Worm (Caenorhabditis elegans) whole organism, L2 larva: ENCODE measurements around the gene cyp-33C8.

ENCODE experiments used
- C34F6.9 ChIP-seq: fragments of 150-350 bp; optimal IDR thresholded peaks from 2 replicates; lab custom pipeline; 2014; ENCODE audit warnings: missing biosample characterization, missing genetic modification characterization
- F13H6.1 ChIP-seq: sonication (generic microtip); optimal IDR thresholded peaks from 2 replicates; lab custom pipeline; 2016; ENCODE audit warnings: missing genetic modification characterization, missing compliant biosample characterization
- R02D3.7 ChIP-seq: fragments of 150-350 bp; optimal IDR thresholded peaks from 2 replicates; lab custom pipeline; 2014; ENCODE audit warnings: missing biosample characterization, missing genetic modification characterization
- Y55F3AM.14 ChIP-seq: fragments of 200-800 bp; sonication (Bioruptor generic); optimal IDR thresholded peaks from 2 replicates; lab custom pipeline; 2018; ENCODE audit warnings: mild to moderate bottlenecking, missing genetic modification characterization, missing compliant biosample characterization
- ZK546.5 ChIP-seq: sonication (generic microtip); optimal IDR thresholded peaks from 2 replicates; lab custom pipeline; 2017; ENCODE audit warnings: missing biosample characterization, missing genetic modification characterization
- alr-1 ChIP-seq: fragments of 150-350 bp; optimal IDR thresholded peaks from 2 replicates; lab custom pipeline; 2014; ENCODE audit warnings: missing biosample characterization, missing genetic modification characterization
- aly-2 ChIP-seq: fragments of 150-350 bp; optimal IDR thresholded peaks from 2 replicates; lab custom pipeline; 2014; ENCODE audit warnings: missing biosample characterization, missing genetic modification characterization
- ama-1 ChIP-seq: fragments of 150-350 bp; optimal IDR thresholded peaks from 2 replicates; lab custom pipeline; 2018; ENCODE audit warnings: inconsistent platforms
- blmp-1 ChIP-seq: sonication (generic microtip); optimal IDR thresholded peaks from 2 replicates; lab custom pipeline; 2017; ENCODE audit warnings: missing genetic modification characterization, mild to moderate bottlenecking, missing compliant biosample characterization, antibody characterized with exemption, moderate library complexity; ENCODE audit not compliant: insufficient read depth
- ceh-16 ChIP-seq: fragments of 150-350 bp; optimal IDR thresholded peaks from 2 replicates; lab custom pipeline; 2014; ENCODE audit warnings: missing biosample characterization, missing genetic modification characterization
- ceh-82 ChIP-seq: fragments of 150-350 bp; optimal IDR thresholded peaks from 2 replicates; lab custom pipeline; 2014; ENCODE audit warnings: missing biosample characterization, missing genetic modification characterization
- crh-2 ChIP-seq: sonication (generic microtip); optimal IDR thresholded peaks from 2 replicates; lab custom pipeline; 2017; ENCODE audit warnings: missing biosample characterization, missing genetic modification characterization
- dmd-4 ChIP-seq: sonication (generic microtip); optimal IDR thresholded peaks from 2 replicates; lab custom pipeline; 2017; ENCODE audit warnings: missing biosample characterization, missing genetic modification characterization
- egl-27 ChIP-seq: sonication (generic microtip); optimal IDR thresholded peaks from 3 replicates; lab custom pipeline; 2017; ENCODE audit warnings: missing biosample characterization, missing genetic modification reagents, missing genetic modification characterization
- elt-1 ChIP-seq: fragments of 150-350 bp; optimal IDR thresholded peaks from 2 replicates; lab custom pipeline; 2014; ENCODE audit warnings: missing biosample characterization, missing genetic modification characterization
- elt-3 ChIP-seq: sonication (generic microtip); optimal IDR thresholded peaks from 2 replicates; lab custom pipeline; 2017; ENCODE audit warnings: missing biosample characterization, missing genetic modification characterization
- fos-1 ChIP-seq: fragments of 150-350 bp; optimal IDR thresholded peaks from 2 replicates; lab custom pipeline; 2014; ENCODE audit warnings: missing biosample characterization, missing genetic modification characterization
- gmeb-1 ChIP-seq: fragments of 150-350 bp; optimal IDR thresholded peaks from 2 replicates; lab custom pipeline; 2014; ENCODE audit warnings: missing biosample characterization, missing genetic modification characterization
- lin-11 ChIP-seq: fragments of 150-350 bp; sonication (generic microtip); optimal IDR thresholded peaks from 2 replicates; lab custom pipeline; 2014; ENCODE audit warnings: missing biosample characterization, missing genetic modification characterization, inconsistent platforms, mixed read lengths
- lin-13 ChIP-seq: fragments of 150-350 bp; optimal IDR thresholded peaks from 2 replicates; lab custom pipeline; 2014; ENCODE audit warnings: missing biosample characterization, missing genetic modification reagents, missing genetic modification characterization
- lin-39 ChIP-seq: fragments of 150-350 bp; optimal IDR thresholded peaks from 2 replicates; lab custom pipeline; 2014; ENCODE audit warnings: missing biosample characterization, missing genetic modification reagents, missing genetic modification characterization
- lsy-2 ChIP-seq, 2 experiments: fragments of 150-350 bp in 1 of 2; sonication (generic microtip) in 1 of 2; optimal IDR thresholded peaks; 2 replicates each; lab custom pipeline; 2014 to 2017; ENCODE audit warnings: missing biosample characterization in 2 of 2, missing genetic modification characterization in 2 of 2
- mab-5 ChIP-seq: fragments of 150-350 bp; optimal IDR thresholded peaks from 2 replicates; lab custom pipeline; 2014; ENCODE audit warnings: missing biosample characterization, missing genetic modification characterization
- mbf-1 ChIP-seq: sonication (generic microtip); optimal IDR thresholded peaks from 2 replicates; lab custom pipeline; 2017; ENCODE audit warnings: missing biosample characterization, missing genetic modification characterization
- mdl-1 ChIP-seq, 2 experiments: fragments of 150-350 bp in 1 of 2; sonication (generic microtip) in 1 of 2; optimal IDR thresholded peaks; 2 replicates each; lab custom pipeline; 2017; ENCODE audit warnings: missing biosample characterization in 2 of 2, missing genetic modification characterization in 2 of 2
- nhr-10 ChIP-seq: sonication (generic microtip); optimal IDR thresholded peaks from 2 replicates; lab custom pipeline; 2017; ENCODE audit warnings: missing biosample characterization, missing genetic modification characterization
- nhr-11 ChIP-seq: fragments of 150-350 bp; optimal IDR thresholded peaks from 2 replicates; lab custom pipeline; 2014; ENCODE audit warnings: missing biosample characterization, missing genetic modification characterization
- nhr-12 ChIP-seq: fragments of 150-350 bp; optimal IDR thresholded peaks from 2 replicates; lab custom pipeline; 2014; ENCODE audit warnings: missing biosample characterization, missing genetic modification characterization
- nhr-129 ChIP-seq: fragments of 150-350 bp; optimal IDR thresholded peaks from 2 replicates; lab custom pipeline; 2014; ENCODE audit warnings: missing biosample characterization, missing genetic modification characterization
- nhr-21 ChIP-seq: fragments of 150-350 bp; optimal IDR thresholded peaks from 2 replicates; lab custom pipeline; 2014; ENCODE audit warnings: missing biosample characterization, missing genetic modification characterization
- nhr-23 ChIP-seq: fragments of 150-350 bp; optimal IDR thresholded peaks from 2 replicates; lab custom pipeline; 2014; ENCODE audit warnings: missing biosample characterization, missing genetic modification reagents, missing genetic modification characterization
- nhr-237 ChIP-seq: fragments of 150-350 bp; optimal IDR thresholded peaks from 2 replicates; lab custom pipeline; 2014; ENCODE audit warnings: missing biosample characterization, missing genetic modification characterization
- nhr-25 ChIP-seq: fragments of 150-350 bp; sonication (generic microtip); optimal IDR thresholded peaks from 3 replicates; lab custom pipeline; 2014; ENCODE audit warnings: missing biosample characterization, missing genetic modification characterization
- nhr-6 ChIP-seq: fragments of 150-350 bp; optimal IDR thresholded peaks from 2 replicates; lab custom pipeline; 2014; ENCODE audit warnings: missing biosample characterization, missing genetic modification characterization
- nhr-77 ChIP-seq: fragments of 150-350 bp; optimal IDR thresholded peaks from 2 replicates; lab custom pipeline; 2014; ENCODE audit warnings: missing biosample characterization, missing genetic modification characterization
- peb-1 ChIP-seq: fragments of 150-350 bp; optimal IDR thresholded peaks from 2 replicates; lab custom pipeline; 2014; ENCODE audit warnings: missing biosample characterization, missing genetic modification characterization
- sem-4 ChIP-seq: fragments of 150-350 bp; optimal IDR thresholded peaks from 2 replicates; lab custom pipeline; 2014; ENCODE audit warnings: missing biosample characterization, missing genetic modification reagents, missing genetic modification characterization
- skn-1 ChIP-seq: sonication (generic microtip); optimal IDR thresholded peaks from 2 replicates; lab custom pipeline; 2017; ENCODE audit warnings: missing biosample characterization, missing genetic modification characterization
- sma-3 ChIP-seq: sonication (generic microtip); optimal IDR thresholded peaks from 2 replicates; lab custom pipeline; 2016; ENCODE audit warnings: missing genetic modification reagents, missing genetic modification characterization, missing compliant biosample characterization
- sma-9 ChIP-seq, 2 experiments: fragments of 150-350 bp in 1 of 2; sonication (generic microtip) in 1 of 2; optimal IDR thresholded peaks; 2 replicates each; lab custom pipeline; 2014 to 2016; ENCODE audit warnings: missing genetic modification characterization in 2 of 2, mild to moderate bottlenecking in 1 of 2, missing biosample characterization in 1 of 2, missing compliant biosample characterization in 1 of 2, missing genetic modification reagents in 1 of 2, moderate library complexity in 1 of 2
- snpc-4 ChIP-seq: fragments of 150-350 bp; optimal IDR thresholded peaks from 2 replicates; lab custom pipeline; 2014; ENCODE audit warnings: missing biosample characterization, missing genetic modification characterization
- unc-39 ChIP-seq: fragments of 150-350 bp; optimal IDR thresholded peaks from 2 replicates; lab custom pipeline; 2014; ENCODE audit warnings: missing biosample characterization, missing genetic modification characterization
- unc-55 ChIP-seq: fragments of 150-350 bp; sonication (generic microtip); optimal IDR thresholded peaks from 3 replicates; lab custom pipeline; 2014; ENCODE audit warnings: missing biosample characterization, missing genetic modification reagents, missing genetic modification characterization
- unc-62 ChIP-seq: fragments of 150-350 bp; optimal IDR thresholded peaks from 2 replicates; lab custom pipeline; 2014; ENCODE audit warnings: missing biosample characterization, missing genetic modification reagents, missing genetic modification characterization
- zag-1 ChIP-seq: fragments of 150-350 bp; optimal IDR thresholded peaks from 2 replicates; lab custom pipeline; 2014; ENCODE audit warnings: missing biosample characterization, missing genetic modification characterization
- ztf-1 ChIP-seq: fragments of 200-800 bp; sonication (Bioruptor generic); conservative IDR thresholded peaks from 2 replicates; pipeline ENCODE4 v1.3.6; 2022; ENCODE audit warnings: missing genetic modification characterization, missing compliant biosample characterization
- ztf-11 ChIP-seq: sonication (generic microtip); optimal IDR thresholded peaks from 2 replicates; lab custom pipeline; 2017; ENCODE audit warnings: missing biosample characterization, missing genetic modification characterization
- ztf-4 ChIP-seq: fragments of 150-350 bp; optimal IDR thresholded peaks from 2 replicates; lab custom pipeline; 2014; ENCODE audit warnings: missing biosample characterization, missing genetic modification characterization

The cyp-33C8 gene

ce11 chrV:3760839-3761238 lies 42.5 kb downstream of the cyp-33C8 start, which contains the start of gene oac-55:
oac-55 (plus strand) TSS chrV:3761139.
- no peak for TF ChIP-seq ceh-82
- TF ChIP-seq mbf-1 (tag; lab: Kevin White, UChicago): no peak
- TF ChIP-seq crh-2: no peak
- no peak for TF ChIP-seq aly-2
- TF ChIP-seq mdl-1 (tag; optimal IDR thresholded peaks at IDR 0.05; lab: Kevin White, UChicago): no peak
- TF ChIP-seq dmd-4 (tag; lab: Kevin White, UChicago): no peak

DNA sequence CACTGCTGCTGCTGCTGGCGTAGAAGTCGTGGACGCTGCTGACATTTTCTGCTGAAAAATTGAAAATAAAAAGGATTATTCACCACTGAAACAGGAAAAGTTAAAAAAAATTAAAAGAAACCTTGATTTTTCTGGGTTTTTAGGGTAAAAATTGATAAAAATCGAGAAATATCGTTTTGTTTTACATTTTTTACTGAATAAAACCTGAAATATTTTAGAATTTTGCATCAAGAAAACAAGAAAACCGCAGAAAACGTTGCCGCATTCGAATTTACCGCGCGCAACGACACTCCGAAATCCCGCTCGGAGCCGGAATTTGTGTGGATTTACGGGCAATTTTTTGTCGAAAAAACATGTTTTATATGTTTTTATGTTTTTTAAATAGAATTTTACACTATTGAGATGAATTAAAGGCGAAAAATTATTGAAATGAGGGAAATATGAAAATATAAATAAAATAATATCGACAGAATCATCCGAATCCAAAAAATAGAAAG lies 43.9 kb downstream of the cyp-33C8 start, which contains the start of gene chk-1:
Gene chk-1 (minus strand): TSS at position 51 of the 497 bp plus-strand sequence.
- TF ChIP-seq unc-55 (GFP tag; lab: Kevin White, UChicago) (peak; percentile 82), nhr-12 (tag; lab: Kevin White, UChicago) (no peak), nhr-129 (tag; lab: Kevin White, UChicago) (peak; percentile 58), fos-1 (tag; lab: Kevin White, UChicago) (peak; percentile 54), nhr-25 (tag; lab: Kevin White, UChicago) (peak; percentile 61), F13H6.1 (peak; percentile 49), elt-1 (no peak), nhr-11 (tag; lab: Kevin White, UChicago) (no peak), skn-1 (tag; lab: Kevin White, UChicago) (no peak), alr-1 (tag; lab: Kevin White, UChicago) (no peak), mdl-1 (tag; optimal IDR thresholded peaks at IDR 0.05; lab: Kevin White, UChicago) (no peak), Y55F3AM.14 (GFP tag; lab: Kevin White, UChicago) (no peak), egl-27 (tag; lab: Kevin White, UChicago) (no peak), aly-2 (no peak), nhr-237 (tag; lab: Kevin White, UChicago) (no peak), nhr-10 (tag; lab: Kevin White, UChicago) (no peak), sma-9 (GFP tag; optimal IDR thresholded peaks at IDR 0.05; lab: Kevin White, UChicago) (peak; percentile 59), sma-9 (tag; optimal IDR thresholded peaks at IDR 0.05; lab: Kevin White, UChicago) (no peak), zag-1 (tag; lab: Kevin White, UChicago) (no peak), lsy-2 (tag; optimal IDR thresholded peaks at IDR 0.05; lab: Kevin White, UChicago) (peak; percentile 30 to 83), ztf-11 (tag; lab: Kevin White, UChicago) (no peak), lin-13 (GFP tag; lab: Kevin White, UChicago) (no peak), unc-39 (no peak), mab-5 (tag; lab: Kevin White, UChicago) (peak; percentile 12), ZK546.5 (no peak), R02D3.7 (peak; percentile 90), mbf-1 (tag; lab: Kevin White, UChicago) (no peak), nhr-6 (no peak), nhr-23 (tag; lab: Kevin White, UChicago) (no peak), ztf-1 (no peak), unc-62 (no peak), lin-39 (no peak), peb-1 (tag; lab: Kevin White, UChicago) (no peak), snpc-4 (tag; lab: Kevin White, UChicago) (peak; percentile 41), ama-1 (lab: Kevin White, UChicago) (no peak), dmd-4 (tag; lab: Kevin White, UChicago) (no peak), ztf-4 (tag; lab: Kevin White, UChicago) (peak; percentile 6), C34F6.9 (tag; lab: Kevin White, UChicago) (peak; percentile 81), sem-4 (tag; lab: Kevin White, UChicago) (no peak), lin-11 (tag; lab: Kevin White, UChicago) (peak; percentile 40), gmeb-1 (tag; lab: Kevin White, UChicago) (peak; percentile 92), ceh-16 (no peak), nhr-77 (tag; lab: Kevin White, UChicago) (no peak), crh-2 (peak; percentile 69), sma-3 (GFP tag; lab: Kevin White, UChicago) (peak; percentile 54), elt-3 (tag; lab: Kevin White, UChicago) (no peak), nhr-21 (tag; lab: Kevin White, UChicago) (peak; percentile 42), blmp-1 (tag; lab: Kevin White, UChicago) (no peak), ceh-82 (no peak)
- TF ChIP-seq, all 48 proteins: peak for 17
